Worm (Caenorhabditis elegans) whole organism, L1 larva: ENCODE results near the gene cest-7.

Source experiments
- C16A3.4 ChIP-seq: fragments of 150-350 bp; optimal IDR thresholded peaks from 2 replicates; lab custom pipeline; 2014; ENCODE audit warnings: missing biosample characterization, missing genetic modification characterization
- C34B4.2 ChIP-seq: sonication (generic microtip); optimal IDR thresholded peaks from 2 replicates; lab custom pipeline; 2017; ENCODE audit warnings: mild to moderate bottlenecking, missing genetic modification characterization, missing compliant biosample characterization
- F16B12.6 ChIP-seq: fragments of 150-350 bp; optimal IDR thresholded peaks from 2 replicates; lab custom pipeline; 2014; ENCODE audit warnings: missing biosample characterization, missing genetic modification characterization
- Y116A8C.19 ChIP-seq: sonication (generic microtip); optimal IDR thresholded peaks from 2 replicates; lab custom pipeline; 2016; ENCODE audit warnings: missing compliant biosample characterization, missing genetic modification characterization, borderline replicate concordance
- alr-1 ChIP-seq: fragments of 200-800 bp; sonication (Bioruptor generic); optimal IDR thresholded peaks from 2 replicates; lab custom pipeline; 2018; ENCODE audit warnings: borderline replicate concordance, mild to moderate bottlenecking, missing genetic modification characterization, missing compliant biosample characterization
- aly-2 ChIP-seq: fragments of 150-350 bp; optimal IDR thresholded peaks from 2 replicates; lab custom pipeline; 2014; ENCODE audit warnings: missing biosample characterization, missing genetic modification characterization
- blmp-1 ChIP-seq: fragments of 150-350 bp; optimal IDR thresholded peaks from 2 replicates; lab custom pipeline; 2014; ENCODE audit warnings: missing biosample characterization, missing genetic modification characterization
- ceh-63 ChIP-seq: fragments of 200-800 bp; sonication (Bioruptor generic); optimal IDR thresholded peaks from 2 replicates; lab custom pipeline; 2018; ENCODE audit warnings: mild to moderate bottlenecking, missing genetic modification characterization, missing compliant biosample characterization
- ceh-82 ChIP-seq, 3 experiments: fragments of 150-350 bp in 1 of 3; sonication (generic microtip) in 2 of 3; optimal IDR thresholded peaks; 2 replicates each; lab custom pipeline; 2014 to 2017; ENCODE audit warnings: missing biosample characterization in 3 of 3, missing genetic modification characterization in 3 of 3
- dsc-1 ChIP-seq: sonication (generic microtip); optimal IDR thresholded peaks from 2 replicates; lab custom pipeline; 2016; ENCODE audit warnings: mild to moderate bottlenecking, missing genetic modification characterization, missing compliant biosample characterization
- efl-1 ChIP-seq, 4 experiments: fragments of 150-350 bp; optimal IDR thresholded peaks in 3 of 4; peaks in 1 of 4; 1 replicate in 1 of 4; 2 replicates in 3 of 4; lab custom pipeline; 2014; ENCODE audit warnings: missing biosample characterization in 2 of 4, missing genetic modification characterization in 2 of 4, missing genetic modification reagents in 2 of 4
- efl-3 ChIP-seq: fragments of 200-800 bp; sonication (Bioruptor generic); optimal IDR thresholded peaks from 2 replicates; lab custom pipeline; 2018; ENCODE audit warnings: mild to moderate bottlenecking, missing genetic modification characterization, missing compliant biosample characterization
- egl-13 ChIP-seq: sonication (generic microtip); optimal IDR thresholded peaks from 2 replicates; lab custom pipeline; 2016; ENCODE audit warnings: missing genotype, missing genetic modification reagents, missing genetic modification characterization, missing compliant biosample characterization
- elt-3 ChIP-seq, 6 experiments: fragments of 150-350 bp in 1 of 6; sonication (generic microtip); optimal IDR thresholded peaks; 2 replicates each; lab custom pipeline; 2017 to 2018; ENCODE audit warnings: missing biosample characterization in 6 of 6, missing genetic modification characterization in 6 of 6, inconsistent platforms in 1 of 6
- ets-5 ChIP-seq: fragments of 200-800 bp; sonication (Bioruptor generic); IDR thresholded peaks from 2 replicates; pipeline ENCODE4 v1.3.6; 2022; ENCODE audit warnings: missing genetic modification characterization, missing compliant biosample characterization
- fkh-10 ChIP-seq: sonication (generic microtip); optimal IDR thresholded peaks from 2 replicates; lab custom pipeline; 2017; ENCODE audit warnings: missing biosample characterization, missing genetic modification reagents, missing genetic modification characterization
- fkh-4 ChIP-seq: sonication (generic microtip); optimal IDR thresholded peaks from 2 replicates; lab custom pipeline; 2016; ENCODE audit warnings: missing compliant biosample characterization, missing genetic modification characterization, borderline replicate concordance
- fkh-8 ChIP-seq: sonication (generic microtip); optimal IDR thresholded peaks from 2 replicates; lab custom pipeline; 2016; ENCODE audit warnings: mild to moderate bottlenecking, missing genetic modification characterization, missing compliant biosample characterization
- grh-1 ChIP-seq: fragments of 200-800 bp; sonication (Bioruptor generic); IDR thresholded peaks from 2 replicates; pipeline ENCODE4 v1.3.6; 2022; ENCODE audit warnings: missing genetic modification reagents, missing genetic modification characterization, missing compliant biosample characterization
- hlh-17 ChIP-seq: fragments of 200-800 bp; sonication (Bioruptor generic); optimal IDR thresholded peaks from 2 replicates; lab custom pipeline; 2018; ENCODE audit warnings: missing genetic modification characterization, mild to moderate bottlenecking, missing compliant biosample characterization, moderate library complexity, borderline replicate concordance
- hlh-4 ChIP-seq: sonication (generic microtip); optimal IDR thresholded peaks from 2 replicates; lab custom pipeline; 2016; ENCODE audit warnings: mild to moderate bottlenecking, missing genetic modification characterization, missing compliant biosample characterization
- hpl-2 ChIP-seq: fragments of 150-350 bp; optimal IDR thresholded peaks from 2 replicates; lab custom pipeline; 2014; ENCODE audit warnings: missing biosample characterization, missing genetic modification reagents, missing genetic modification characterization
- jun-1 ChIP-seq: fragments of 150-350 bp; optimal IDR thresholded peaks from 2 replicates; lab custom pipeline; 2014; ENCODE audit warnings: missing biosample characterization, missing genetic modification reagents, missing genetic modification characterization
- lin-13 ChIP-seq: fragments of 150-350 bp; optimal IDR thresholded peaks from 2 replicates; lab custom pipeline; 2014; ENCODE audit warnings: missing biosample characterization, missing genetic modification reagents, missing genetic modification characterization
- lin-14 ChIP-seq: fragments of 200-800 bp; sonication (Bioruptor generic); optimal IDR thresholded peaks from 2 replicates; lab custom pipeline; 2018; ENCODE audit warnings: mild to moderate bottlenecking, missing genetic modification characterization, moderate library complexity, missing compliant biosample characterization
- lin-35 ChIP-seq, 2 experiments: fragments of 150-350 bp; optimal IDR thresholded peaks; 2 replicates each; lab custom pipeline; 2014; ENCODE audit warnings: missing biosample characterization in 2 of 2, missing genetic modification characterization in 2 of 2, missing genetic modification reagents in 2 of 2
- lin-39 ChIP-seq: fragments of 150-350 bp; optimal IDR thresholded peaks from 2 replicates; lab custom pipeline; 2014; ENCODE audit warnings: missing biosample characterization, missing genetic modification reagents, missing genetic modification characterization
- lir-3 ChIP-seq: sonication (generic microtip); optimal IDR thresholded peaks from 2 replicates; lab custom pipeline; 2016; ENCODE audit warnings: mild to moderate bottlenecking, missing genetic modification characterization, moderate library complexity, missing compliant biosample characterization; ENCODE audit not compliant: poor library complexity
- lsy-2 ChIP-seq, 2 experiments: fragments of 150-350 bp; optimal IDR thresholded peaks; 2 replicates each; lab custom pipeline; 2014; ENCODE audit warnings: missing biosample characterization in 2 of 2, missing genetic modification characterization in 2 of 2
- mab-9 ChIP-seq: fragments of 200-800 bp; sonication (Bioruptor generic); IDR thresholded peaks from 2 replicates; pipeline ENCODE4 v1.3.6; 2022; ENCODE audit warnings: missing genetic modification reagents, missing genetic modification characterization, missing compliant biosample characterization
- mep-1 ChIP-seq: fragments of 150-350 bp; optimal IDR thresholded peaks from 2 replicates; lab custom pipeline; 2014; ENCODE audit warnings: missing biosample characterization, missing genetic modification characterization
- nhr-11 ChIP-seq: fragments of 150-350 bp; optimal IDR thresholded peaks from 2 replicates; lab custom pipeline; 2014; ENCODE audit warnings: missing biosample characterization, missing genetic modification characterization
- nhr-12 ChIP-seq: sonication (generic microtip); optimal IDR thresholded peaks from 2 replicates; lab custom pipeline; 2017; ENCODE audit warnings: missing biosample characterization, missing genetic modification characterization
- nhr-20 ChIP-seq: sonication (generic microtip); optimal IDR thresholded peaks from 2 replicates; lab custom pipeline; 2016; ENCODE audit warnings: mild to moderate bottlenecking, missing genetic modification characterization, missing compliant biosample characterization
- nhr-47 ChIP-seq: sonication (generic microtip); optimal IDR thresholded peaks from 2 replicates; lab custom pipeline; 2016; ENCODE audit warnings: mild to moderate bottlenecking, missing genetic modification characterization, moderate library complexity, missing compliant biosample characterization
- nhr-71 ChIP-seq: sonication (generic microtip); optimal IDR thresholded peaks from 2 replicates; lab custom pipeline; 2016; ENCODE audit warnings: mild to moderate bottlenecking, missing genetic modification characterization, moderate library complexity, missing compliant biosample characterization
- nhr-76 ChIP-seq: sonication (generic microtip); optimal IDR thresholded peaks from 2 replicates; lab custom pipeline; 2017; ENCODE audit warnings: missing biosample characterization, missing genetic modification characterization
- pag-3 ChIP-seq: sonication (generic microtip); optimal IDR thresholded peaks from 2 replicates; lab custom pipeline; 2017; ENCODE audit warnings: missing genetic modification characterization, mild to moderate bottlenecking, missing compliant biosample characterization, antibody characterized with exemption, borderline replicate concordance; ENCODE audit not compliant: insufficient read depth
- pqm-1 ChIP-seq: sonication (generic microtip); optimal IDR thresholded peaks from 3 replicates; lab custom pipeline; 2017; ENCODE audit warnings: missing biosample characterization, missing genetic modification characterization
- rnt-1 ChIP-seq: sonication (generic microtip); optimal IDR thresholded peaks from 2 replicates; lab custom pipeline; 2016; ENCODE audit warnings: mild to moderate bottlenecking, missing genetic modification characterization, moderate library complexity, missing compliant biosample characterization
- snpc-4 ChIP-seq: fragments of 150-350 bp; optimal IDR thresholded peaks from 2 replicates; lab custom pipeline; 2014; ENCODE audit warnings: missing biosample characterization, missing genetic modification characterization
- snu-23 ChIP-seq: sonication (generic microtip); optimal IDR thresholded peaks from 2 replicates; lab custom pipeline; 2016; ENCODE audit warnings: missing genetic modification characterization, missing compliant biosample characterization
- sox-4 ChIP-seq: sonication (generic microtip); optimal IDR thresholded peaks from 2 replicates; lab custom pipeline; 2016; ENCODE audit warnings: missing genetic modification characterization, missing compliant biosample characterization
- tbx-2 ChIP-seq: sonication (generic microtip); optimal IDR thresholded peaks from 2 replicates; lab custom pipeline; 2016; ENCODE audit warnings: missing genetic modification characterization, missing compliant biosample characterization
- unc-86 ChIP-seq: sonication (generic microtip); optimal IDR thresholded peaks from 2 replicates; lab custom pipeline; 2016; ENCODE audit warnings: missing genetic modification characterization, missing compliant biosample characterization
- unc-98 ChIP-seq: fragments of 200-800 bp; sonication (Bioruptor generic); IDR thresholded peaks from 2 replicates; pipeline ENCODE4 v1.3.6; 2022; ENCODE audit warnings: missing genetic modification characterization, missing compliant biosample characterization
- xbp-1 ChIP-seq: sonication (generic microtip); optimal IDR thresholded peaks from 2 replicates; lab custom pipeline; 2016; ENCODE audit warnings: missing genetic modification characterization, missing compliant biosample characterization
- ztf-11 ChIP-seq, 2 experiments: sonication (generic microtip); optimal IDR thresholded peaks; 2 replicates each; lab custom pipeline; 2016 to 2017; ENCODE audit warnings: missing genetic modification characterization in 2 of 2, missing biosample characterization in 1 of 2, missing compliant biosample characterization in 1 of 2

The cest-7 gene

ce11 chrX:12204334-12204733, 25.4 kb upstream of the cest-7 start:
- TF ChIP-seq snpc-4 (tag; lab: Kevin White, UChicago) (no peak), C34B4.2 (tag; lab: Kevin White, UChicago) (no peak), ets-5 (no peak), lir-3 (tag; lab: Kevin White, UChicago) (no peak), lin-35 (GFP tag; optimal IDR thresholded peaks at IDR 0.05; lab: Kevin White, UChicago) (peak in 1 of 2 experiments; percentile 20), lin-14 (GFP tag; lab: Kevin White, UChicago) (peak; percentile 86), egl-13 (tag; lab: Kevin White, UChicago) (peak; percentile 72), mab-9 (peak; percentile 62; the same call in 1 of the 2 replicates), dsc-1 (tag; lab: Kevin White, UChicago) (peak; percentile 30), lsy-2 (tag; optimal IDR thresholded peaks at IDR 0.05; lab: Kevin White, UChicago) (peak; percentile 12 to 22), hpl-2 (GFP tag; lab: Kevin White, UChicago) (no peak), ztf-11 (tag; optimal IDR thresholded peaks at IDR 0.05; lab: Kevin White, UChicago) (peak in 1 of 2 experiments; percentile 27), fkh-8 (tag; lab: Kevin White, UChicago) (peak; percentile 17), unc-86 (tag; lab: Kevin White, UChicago) (peak; percentile 76), nhr-71 (tag; lab: Kevin White, UChicago) (peak; percentile 52), jun-1 (tag; lab: Kevin White, UChicago) (peak; percentile 38), pqm-1 (tag; lab: Kevin White, UChicago) (no peak), tbx-2 (peak; percentile 26), rnt-1 (tag; lab: Kevin White, UChicago) (no peak), nhr-47 (peak; percentile 59), ceh-82 (tag; optimal IDR thresholded peaks at IDR 0.05; lab: Kevin White, UChicago) (peak in 1 of 3 experiments; percentile 27)

- no peak for TF ChIP-seq pag-3 (tag; lab: Kevin White, UChicago)
- peak; percentile 9 for TF ChIP-seq mep-1
- TF ChIP-seq efl-3 (GFP tag; lab: Kevin White, UChicago), result no peak
- no peak for TF ChIP-seq elt-3 (tag; optimal IDR thresholded peaks at IDR 0.05; lab: Kevin White, UChicago)
- TF ChIP-seq grh-1 (GFP tag; lab: Robert Waterston, UW), result no peak
- TF ChIP-seq aly-2 (tag; lab: Kevin White, UChicago), result no peak
- peak; percentile 71 for TF ChIP-seq tbx-2
- peak; percentile 86 for TF ChIP-seq unc-86 (tag; lab: Kevin White, UChicago)
- TF ChIP-seq sox-4, result peak; percentile 11
- no peak for TF ChIP-seq nhr-20 (tag; lab: Kevin White, UChicago)
- TF ChIP-seq fkh-4 (tag; lab: Kevin White, UChicago), result no peak
- TF ChIP-seq lin-13, result no peak
- TF ChIP-seq snu-23 (GFP tag; lab: Kevin White, UChicago), result peak; percentile 49
- peak; percentile 84 for TF ChIP-seq fkh-8 (tag; lab: Kevin White, UChicago)
- no peak for TF ChIP-seq hlh-4
- TF ChIP-seq nhr-11 (tag; lab: Kevin White, UChicago), result no peak
- TF ChIP-seq hlh-17 (GFP tag; lab: Kevin White, UChicago), result no peak
- no peak for TF ChIP-seq nhr-76 (tag; lab: Kevin White, UChicago)
- peak; percentile 70 for TF ChIP-seq nhr-47
- TF ChIP-seq alr-1, result no peak
- no peak for TF ChIP-seq unc-98
- peak; percentile 75 for TF ChIP-seq fkh-10 (GFP tag; lab: Kevin White, UChicago)
- no peak for TF ChIP-seq ceh-63 (GFP tag; lab: Kevin White, UChicago)
- TF ChIP-seq blmp-1 (tag; lab: Kevin White, UChicago), result no peak
- no peak for TF ChIP-seq lin-39 (tag; lab: Kevin White, UChicago)
- TF ChIP-seq Y116A8C.19 (tag; lab: Kevin White, UChicago), result no peak
- TF ChIP-seq F16B12.6 (tag; lab: Kevin White, UChicago), result no peak
- TF ChIP-seq lin-14 (GFP tag; lab: Kevin White, UChicago), result peak; percentile 94
- no peak for TF ChIP-seq C34B4.2 (tag; lab: Kevin White, UChicago)
- peak; percentile 31 to 42 for TF ChIP-seq lsy-2 (tag; optimal IDR thresholded peaks at IDR 0.05; lab: Kevin White, UChicago)
- no peak for TF ChIP-seq ets-5
- no peak for TF ChIP-seq nhr-12 (tag; lab: Kevin White, UChicago)
- TF ChIP-seq xbp-1 (tag; lab: Kevin White, UChicago), result peak; percentile 52
- TF ChIP-seq C16A3.4 (tag; lab: Kevin White, UChicago), result no peak
- no peak for TF ChIP-seq pqm-1 (tag; lab: Kevin White, UChicago)
- TF ChIP-seq efl-1 (optimal IDR thresholded peaks at IDR 0.05; lab: Kevin White, UChicago), result peak; percentile 17 to 21
- no peak for TF ChIP-seq efl-1 (GFP tag; optimal IDR thresholded peaks at IDR 0.05 in 1 of 2; lab: Kevin White, UChicago)
Observed at ce11 chrX:12205478-12206059, 24.2 kb upstream of the cest-7 start.
